Fruit fly (Drosophila melanogaster) whole organism, embryonic: ENCODE measurements around the gene Jhbp11.

Experiments used
- BEAF-32 ChIP-seq: fragments of 200-800 bp; sonication (Bioruptor generic); optimal IDR thresholded peaks from 3 replicates; lab custom pipeline; 2017; ENCODE audit warnings: missing biosample characterization, missing genetic modification characterization, mild to moderate bottlenecking, moderate library complexity, missing genetic modification reagents
- CG16779 ChIP-seq: fragments of 200-800 bp; sonication (Bioruptor generic); IDR thresholded peaks from 2 replicates; pipeline ENCODE4 v1.3.6; 2022; ENCODE audit warnings: missing biosample characterization, missing genetic modification characterization
- CG8359 ChIP-seq: fragments of 200-800 bp; sonication (Bioruptor generic); optimal IDR thresholded peaks from 2 replicates; lab custom pipeline; 2017; ENCODE audit warnings: missing biosample characterization, mild to moderate bottlenecking, missing genetic modification characterization, borderline replicate concordance
- CG9727 ChIP-seq: fragments of 200-800 bp; sonication (Bioruptor generic); optimal IDR thresholded peaks from 3 replicates; lab custom pipeline; 2017; ENCODE audit warnings: missing biosample characterization, mild to moderate bottlenecking, missing genetic modification characterization
- HLHmδ ChIP-seq: fragments of 200-800 bp; sonication (Bioruptor generic); optimal IDR thresholded peaks from 2 replicates; lab custom pipeline; 2018; ENCODE audit warnings: missing biosample characterization, mild to moderate bottlenecking, missing genetic modification characterization, moderate library complexity
- Ssrp ChIP-seq: fragments of 200-800 bp; sonication (Bioruptor generic); optimal IDR thresholded peaks from 2 replicates; lab custom pipeline; 2018; ENCODE audit warnings: missing biosample characterization, mild to moderate bottlenecking, missing genetic modification characterization, moderate library complexity
- cas ChIP-seq: fragments of 200-800 bp; sonication (Bioruptor generic); IDR thresholded peaks from 2 replicates; pipeline ENCODE4 v1.3.6; 2022; ENCODE audit warnings: missing biosample characterization, missing genetic modification characterization
- caup ChIP-seq: fragments of 200-800 bp; sonication (Bioruptor generic); optimal IDR thresholded peaks from 3 replicates; lab custom pipeline; 2017; ENCODE audit warnings: missing biosample characterization, mild to moderate bottlenecking, missing genetic modification characterization, moderate library complexity; ENCODE audit not compliant: severe bottlenecking
- schlank ChIP-seq: fragments of 200-800 bp; sonication (Bioruptor generic); optimal IDR thresholded peaks from 2 replicates; lab custom pipeline; 2018; ENCODE audit warnings: missing biosample characterization, mild to moderate bottlenecking, missing genetic modification characterization
- slou ChIP-seq: fragments of 200-800 bp; sonication (Bioruptor generic); optimal IDR thresholded peaks from 3 replicates; lab custom pipeline; 2016; ENCODE audit warnings: missing biosample characterization, missing genetic modification characterization
- unpg ChIP-seq: fragments of 200-800 bp; sonication (Bioruptor generic); optimal IDR thresholded peaks from 3 replicates; lab custom pipeline; 2018; ENCODE audit warnings: missing biosample characterization, mild to moderate bottlenecking, missing genetic modification characterization, moderate library complexity

DNA sequence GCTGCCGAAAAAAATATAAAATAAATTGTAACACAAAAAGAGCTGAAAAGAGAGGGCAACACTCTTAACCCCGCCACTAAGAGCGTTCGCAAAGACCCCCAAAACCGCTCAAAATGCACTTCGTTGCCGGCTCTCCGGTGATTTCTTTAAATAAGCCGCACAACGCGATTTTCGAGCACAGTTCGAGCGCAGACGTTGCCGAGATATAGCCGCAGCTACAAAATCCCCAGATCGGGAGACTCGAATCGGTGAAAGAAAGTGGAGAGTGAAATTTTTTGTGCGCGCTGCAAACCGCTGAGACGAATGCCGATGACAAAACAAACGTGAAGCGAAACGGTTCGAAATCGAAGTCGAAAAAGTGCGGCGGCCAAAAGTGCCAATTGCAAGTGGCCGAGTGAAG is 25.3 kb upstream of the Jhbp11 start, which contains the start of gene CG14257:
- TF ChIP-seq CG16779 (no peak), CG8359 (GFP tag; lab: Kevin White, UChicago) (no peak), BEAF-32 (GFP tag; lab: Kevin White, UChicago) (no peak), HLHmδ (GFP tag; lab: Kevin White, UChicago) (no peak), CG9727 (GFP tag; lab: Kevin White, UChicago) (no peak), slou (GFP tag; lab: Kevin White, UChicago) (no peak), schlank (tag; lab: Kevin White, UChicago) (no peak), Ssrp (tag; lab: Kevin White, UChicago) (no peak), unpg (no peak), cas (GFP tag; lab: Robert Waterston, UW) (no peak), caup (GFP tag; lab: Kevin White, UChicago) (no peak)
